Fruit fly (Drosophila melanogaster) whole organism: ENCODE results near the gene nod.

Source experiments
- CG8478 ChIP-seq: fragments of >200 bp; optimal IDR thresholded peaks from 2 replicates; lab custom pipeline; 2018; ENCODE audit warnings: inconsistent platforms
- Dll ChIP-seq: fragments of >200 bp; optimal IDR thresholded peaks from 2 replicates; lab custom pipeline; 2017
- EcR ChIP-seq, 2 experiments: fragments of >200 bp; optimal IDR thresholded peaks; 2 replicates each; lab custom pipeline; 2017; ENCODE audit warnings: missing biosample characterization in 2 of 2, missing genetic modification characterization in 2 of 2, missing genetic modification reagents in 2 of 2
- pan ChIP-seq: fragments of >200 bp; optimal IDR thresholded peaks from 2 replicates; lab custom pipeline; 2017
- psq ChIP-seq: fragments of >200 bp; optimal IDR thresholded peaks from 2 replicates; lab custom pipeline; 2017
- usp ChIP-seq: fragments of >200 bp; optimal IDR thresholded peaks from 2 replicates; lab custom pipeline; 2017; ENCODE audit warnings: missing biosample characterization, missing genetic modification characterization, mixed read lengths

The nod gene

DNA sequence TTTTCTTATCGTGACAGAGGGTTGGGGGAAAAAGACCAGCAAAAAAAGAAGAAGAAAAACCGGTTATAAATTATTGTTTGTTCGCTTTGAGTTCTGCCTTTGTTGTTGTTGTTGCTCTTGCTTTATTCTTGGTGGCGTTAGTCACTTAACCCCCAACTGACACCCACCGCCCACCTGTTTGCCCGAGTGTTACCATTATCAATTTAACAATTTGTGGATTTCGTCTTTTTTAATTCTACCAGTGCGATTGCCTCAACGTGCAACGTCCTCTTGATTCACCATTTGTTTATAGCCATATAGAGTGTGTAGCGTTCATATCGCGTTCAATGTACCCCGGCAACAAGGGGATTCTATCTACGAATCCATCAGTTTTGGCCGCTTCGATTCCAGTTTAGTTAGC, 20.8 kb downstream of the nod start:
- TF ChIP-seq CG8478 (lab: Kevin White, UChicago) (no peak), psq (lab: Kevin White, UChicago) (no peak), Dll (lab: Kevin White, UChicago) (no peak), pan (no peak), usp (GFP tag; lab: Kevin White, UChicago) (no peak), EcR (GFP tag; optimal IDR thresholded peaks at IDR 0.05; lab: Kevin White, UChicago) (no peak)

DNA sequence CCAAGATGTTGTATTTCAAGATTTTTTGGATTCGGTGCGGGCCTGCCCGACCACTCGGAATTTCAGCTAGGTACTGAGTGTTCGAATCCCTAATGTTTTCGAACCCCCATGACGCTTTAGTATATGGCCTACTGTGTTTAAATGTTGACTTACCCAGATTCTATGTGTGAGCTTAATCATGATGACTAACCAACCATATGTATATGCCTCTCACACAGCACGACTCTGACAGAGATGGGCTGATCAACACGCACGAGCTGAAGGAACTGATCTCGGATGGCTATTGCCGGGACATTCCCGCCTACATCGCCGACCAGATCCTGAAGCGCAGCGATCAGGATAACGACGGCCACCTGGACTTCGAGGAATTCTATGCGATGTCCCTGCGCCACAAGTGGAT, 23.5 kb downstream of the nod start, which contains the start of gene CG2533:
CG2533 (minus strand) TSS at position 101 of the 400 bp plus-strand sequence.
- TF ChIP-seq usp (GFP tag; lab: Kevin White, UChicago) (no peak), EcR (GFP tag; optimal IDR thresholded peaks at IDR 0.05; lab: Kevin White, UChicago) (no peak), psq (lab: Kevin White, UChicago) (no peak), pan (no peak)

- TF ChIP-seq psq (lab: Kevin White, UChicago) = no peak
- TF ChIP-seq pan = no peak
- TF ChIP-seq usp (GFP tag; lab: Kevin White, UChicago) = no peak
- no peak for TF ChIP-seq Dll (lab: Kevin White, UChicago)
- no peak for TF ChIP-seq EcR (GFP tag; optimal IDR thresholded peaks at IDR 0.05; lab: Kevin White, UChicago)
- no peak for TF ChIP-seq CG8478 (lab: Kevin White, UChicago)
Observed at dm6 chrX:11611056-11611644, 30.6 kb downstream of the nod start.

DNA sequence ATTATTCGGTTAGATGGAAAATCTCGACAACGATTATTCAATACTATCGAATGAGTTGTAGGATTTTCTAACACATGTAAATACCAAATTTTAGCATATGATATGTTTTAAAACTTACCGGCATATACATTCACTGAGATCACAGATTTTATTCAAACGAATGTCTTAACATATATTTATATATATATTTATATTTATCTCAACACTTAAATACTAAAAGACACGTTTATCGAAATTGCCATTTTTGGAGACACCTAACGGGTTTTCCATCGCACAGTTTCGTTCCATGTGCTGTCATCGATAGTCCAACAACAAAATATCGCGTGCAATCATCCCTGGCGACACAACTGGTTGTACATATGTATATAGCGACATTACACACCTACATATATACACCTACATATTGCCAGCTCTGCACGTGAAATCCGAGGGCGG, 31.1 kb downstream of the nod start, which contains the start of the genes CG2247 and CG1703:
CG2247 (minus strand) TSS at position 8 of the 435 bp plus-strand sequence.
CG1703 (plus strand) TSS at position 283 of the 435 bp plus-strand sequence.
- no peak for TF ChIP-seq Dll (lab: Kevin White, UChicago)
- TF ChIP-seq CG8478 (lab: Kevin White, UChicago) = no peak
- TF ChIP-seq usp (GFP tag; lab: Kevin White, UChicago) = no peak
- no peak for TF ChIP-seq EcR (GFP tag; optimal IDR thresholded peaks at IDR 0.05; lab: Kevin White, UChicago)
- TF ChIP-seq pan = no peak
- no peak for TF ChIP-seq psq (lab: Kevin White, UChicago)

dm6 chrX:11615652-11616495, 35.3 kb downstream of the nod start, which contains the start of the genes RPA3 and Met:
TSS of gene RPA3 (minus strand) at chrX:11615840.
TSS of gene Met (plus strand) at chrX:11616124.
- TF ChIP-seq Dll (lab: Kevin White, UChicago) (no peak), EcR (GFP tag; optimal IDR thresholded peaks at IDR 0.05; lab: Kevin White, UChicago) (no peak), psq (lab: Kevin White, UChicago) (no peak), CG8478 (lab: Kevin White, UChicago) (no peak), usp (GFP tag; lab: Kevin White, UChicago) (no peak), pan (no peak)

- TF ChIP-seq usp (GFP tag; lab: Kevin White, UChicago) (no peak), pan (no peak)
Observed at dm6 chrX:11616496-11616952, 36.0 kb downstream of the nod start.

dm6 chrX:11619617-11620016, 39.0 kb downstream of the nod start:
- TF ChIP-seq pan (no peak), Dll (lab: Kevin White, UChicago) (no peak), CG8478 (lab: Kevin White, UChicago) (no peak), usp (GFP tag; lab: Kevin White, UChicago) (no peak), psq (lab: Kevin White, UChicago) (no peak), EcR (GFP tag; optimal IDR thresholded peaks at IDR 0.05; lab: Kevin White, UChicago) (no peak)

DNA sequence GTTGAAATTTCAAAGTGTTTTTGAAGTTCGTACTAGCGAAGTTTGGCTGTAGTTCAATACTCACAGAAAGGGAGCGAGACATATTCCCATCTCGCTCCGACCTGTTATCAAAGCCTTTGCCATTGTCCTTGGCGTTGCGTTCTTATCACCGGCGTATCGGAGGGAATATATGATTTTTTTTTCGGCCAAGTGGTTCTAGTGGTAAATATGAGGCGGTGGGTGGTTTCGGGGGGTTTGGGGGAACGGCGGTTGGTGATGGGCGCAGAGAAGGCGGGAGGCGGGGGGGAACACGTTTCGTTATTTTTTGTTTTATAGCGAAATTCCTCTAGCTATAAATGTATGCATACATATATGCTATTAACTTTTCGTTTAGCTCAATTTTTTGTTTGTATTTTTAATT, 40.0 kb downstream of the nod start:
- no peak for TF ChIP-seq EcR (GFP tag; optimal IDR thresholded peaks at IDR 0.05; lab: Kevin White, UChicago)
- TF ChIP-seq CG8478 (lab: Kevin White, UChicago) = no peak

- TF ChIP-seq pan = no peak
- TF ChIP-seq CG8478 (lab: Kevin White, UChicago) = no peak
- no peak for TF ChIP-seq Dll (lab: Kevin White, UChicago)
- TF ChIP-seq usp (GFP tag; lab: Kevin White, UChicago) = no peak
- no peak for TF ChIP-seq psq (lab: Kevin White, UChicago)
- no peak for TF ChIP-seq EcR (GFP tag; optimal IDR thresholded peaks at IDR 0.05; lab: Kevin White, UChicago)
Observed at dm6 chrX:11621315-11621865, 40.8 kb downstream of the nod start.

DNA sequence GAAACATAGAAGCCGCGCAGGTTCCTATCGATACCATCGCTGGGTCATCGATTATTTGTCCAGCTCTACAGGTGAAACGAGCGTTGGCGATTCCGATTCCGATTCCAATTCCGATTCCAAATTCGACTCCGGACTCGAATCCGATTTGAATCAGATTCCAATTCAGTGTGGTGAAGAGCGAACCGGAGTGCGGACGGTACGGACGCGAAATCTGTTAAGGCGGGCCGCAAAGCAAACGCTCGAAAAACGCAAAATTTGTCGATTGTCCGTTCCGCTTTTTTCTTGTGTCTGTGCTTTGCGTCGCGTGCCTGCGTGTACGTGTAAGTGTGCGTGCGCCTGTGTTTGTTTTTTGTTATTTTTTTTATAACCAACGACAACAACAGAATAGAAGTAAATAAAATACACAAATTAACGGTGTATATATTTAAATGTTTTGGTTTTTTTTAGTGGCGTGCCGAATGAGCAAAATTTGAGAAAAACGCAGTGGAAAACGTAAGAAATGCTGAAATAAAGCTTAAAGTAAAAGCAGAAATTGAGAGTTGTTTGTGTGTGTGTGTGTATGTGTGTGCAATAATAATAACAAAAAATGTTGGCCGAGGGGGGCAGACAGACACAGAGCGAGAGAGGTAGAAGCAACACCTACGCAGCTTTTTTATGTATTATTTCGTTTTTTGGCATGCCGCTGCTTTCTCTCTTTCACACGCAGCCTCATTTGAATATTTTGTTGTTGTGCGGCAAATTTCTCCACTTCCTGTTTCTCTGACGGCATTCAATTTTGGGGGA, 41.5 kb downstream of the nod start, which contains the start of gene Ptp10D:
Ptp10D (plus strand) TSS at position 150 of the 783 bp plus-strand sequence.
- no peak for TF ChIP-seq EcR (GFP tag; optimal IDR thresholded peaks at IDR 0.05; lab: Kevin White, UChicago)
- TF ChIP-seq CG8478 (lab: Kevin White, UChicago) = no peak
- TF ChIP-seq psq (lab: Kevin White, UChicago) = no peak
- TF ChIP-seq Dll (lab: Kevin White, UChicago) = no peak
- no peak for TF ChIP-seq usp (GFP tag; lab: Kevin White, UChicago)
